Worm (Caenorhabditis elegans) whole organism, mixed stage, embryonic: ENCODE data around the gene Y61B8A.6.

ENCODE experiments used
- ces-1 ChIP-seq: fragments of 150-350 bp; optimal IDR thresholded peaks from 2 replicates; lab custom pipeline; 2014; ENCODE audit warnings: missing biosample characterization, missing genetic modification reagents, missing genetic modification characterization
- elt-1 ChIP-seq: sonication (generic microtip); optimal IDR thresholded peaks from 2 replicates; lab custom pipeline; 2017; ENCODE audit warnings: missing genetic modification characterization, mild to moderate bottlenecking, missing compliant biosample characterization, antibody characterized with exemption, moderate library complexity, borderline replicate concordance; ENCODE audit not compliant: insufficient read depth
- ham-2 ChIP-seq: fragments of 200-800 bp; sonication (Bioruptor generic); optimal IDR thresholded peaks from 2 replicates; lab custom pipeline; 2018; ENCODE audit warnings: mild to moderate bottlenecking, missing genetic modification characterization, missing compliant biosample characterization
- lsy-2 ChIP-seq: fragments of 150-350 bp; optimal IDR thresholded peaks from 2 replicates; lab custom pipeline; 2014; ENCODE audit warnings: missing biosample characterization, missing genetic modification characterization
- mep-1 ChIP-seq: fragments of 150-350 bp; optimal IDR thresholded peaks from 2 replicates; lab custom pipeline; 2017; ENCODE audit warnings: missing biosample characterization, missing genetic modification reagents, missing genetic modification characterization, inconsistent platforms
- nhr-237 ChIP-seq: fragments of 150-350 bp; optimal IDR thresholded peaks from 2 replicates; lab custom pipeline; 2014; ENCODE audit warnings: missing biosample characterization, missing genetic modification characterization
- nhr-76 ChIP-seq: sonication (generic microtip); optimal IDR thresholded peaks from 2 replicates; lab custom pipeline; 2017; ENCODE audit warnings: missing biosample characterization, missing genetic modification characterization
- pha-4 ChIP-seq: fragments of 150-350 bp; optimal IDR thresholded peaks from 2 replicates; lab custom pipeline; 2018; ENCODE audit warnings: missing biosample characterization, missing genetic modification reagents, missing genetic modification characterization
- snpc-4 ChIP-seq: fragments of 150-350 bp; optimal IDR thresholded peaks from 2 replicates; lab custom pipeline; 2014; ENCODE audit warnings: missing biosample characterization, missing genetic modification characterization
- unc-120 ChIP-seq: sonication (generic microtip); optimal IDR thresholded peaks from 2 replicates; lab custom pipeline; 2017; ENCODE audit warnings: missing genetic modification characterization, missing compliant biosample characterization; ENCODE audit not compliant: poor library complexity, severe bottlenecking
- unc-39 ChIP-seq: fragments of 150-350 bp; optimal IDR thresholded peaks from 2 replicates; lab custom pipeline; 2014; ENCODE audit warnings: missing biosample characterization, missing genetic modification characterization
- unc-62 ChIP-seq: fragments of 150-350 bp; optimal IDR thresholded peaks from 2 replicates; lab custom pipeline; 2014; ENCODE audit warnings: missing biosample characterization, missing genetic modification reagents, missing genetic modification characterization
- ztf-11 ChIP-seq: fragments of 150-350 bp; optimal IDR thresholded peaks from 2 replicates; lab custom pipeline; 2014; ENCODE audit warnings: missing biosample characterization, missing genetic modification characterization

- TF ChIP-seq mep-1 (tag; lab: Kevin White, UChicago) (no peak), ham-2 (GFP tag; lab: Kevin White, UChicago) (no peak), unc-62 (no peak), ces-1 (GFP tag; lab: Kevin White, UChicago) (no peak), snpc-4 (tag; lab: Kevin White, UChicago) (no peak), lsy-2 (no peak), nhr-237 (no peak), unc-120 (no peak), pha-4 (tag; lab: Kevin White, UChicago) (no peak), elt-1 (tag; lab: Kevin White, UChicago) (no peak), unc-39 (tag; lab: Kevin White, UChicago) (no peak), nhr-76 (no peak), ztf-11 (no peak)
Observed at ce11 chrV:17272112-17272511, 20.4 kb downstream of the Y61B8A.6 start.
